Fruit fly (Drosophila melanogaster) whole organism, embryonic: ENCODE data around the gene Rpt5.
A peak's percentile ranks its signal among the peaks of the same experiment; 100 is the strongest.

Source experiments
- Atf6 ChIP-seq: fragments of 200-800 bp; sonication (Bioruptor generic); IDR thresholded peaks from 2 replicates; pipeline ENCODE4 v1.3.6; 2022; ENCODE audit warnings: missing biosample characterization, missing genetic modification characterization
- BEAF-32 ChIP-seq: fragments of 200-800 bp; sonication (Bioruptor generic); optimal IDR thresholded peaks from 3 replicates; lab custom pipeline; 2017; ENCODE audit warnings: missing biosample characterization, missing genetic modification characterization, mild to moderate bottlenecking, moderate library complexity, missing genetic modification reagents
- Blimp-1 ChIP-seq: fragments of 200-800 bp; sonication (Bioruptor generic); optimal IDR thresholded peaks from 3 replicates; lab custom pipeline; 2018; ENCODE audit warnings: missing biosample characterization, missing genetic modification characterization, mild to moderate bottlenecking, moderate library complexity, missing genetic modification reagents
- CG10462 ChIP-seq: fragments of 200-800 bp; sonication (Bioruptor generic); optimal IDR thresholded peaks from 2 replicates; lab custom pipeline; 2016; ENCODE audit warnings: missing biosample characterization, missing genetic modification characterization
- CG13296 ChIP-seq: fragments of 200-800 bp; sonication (Bioruptor generic); optimal IDR thresholded peaks from 3 replicates; lab custom pipeline; 2018; ENCODE audit warnings: missing biosample characterization, mild to moderate bottlenecking, missing genetic modification characterization
- CG14710 ChIP-seq: fragments of 200-800 bp; sonication (Bioruptor generic); optimal IDR thresholded peaks from 3 replicates; lab custom pipeline; 2019; ENCODE audit warnings: missing biosample characterization, mild to moderate bottlenecking, missing genetic modification characterization, moderate library complexity
- CG15696 ChIP-seq: fragments of 200-800 bp; sonication (Bioruptor generic); optimal IDR thresholded peaks from 2 replicates; lab custom pipeline; 2019; ENCODE audit warnings: missing biosample characterization, mild to moderate bottlenecking, missing genetic modification characterization, moderate library complexity
- CG17328 ChIP-seq: fragments of 200-800 bp; sonication (Bioruptor generic); IDR thresholded peaks from 2 replicates; pipeline ENCODE4 v1.3.6; 2022; ENCODE audit warnings: missing biosample characterization, missing genetic modification characterization
- CG2678 ChIP-seq: fragments of 200-800 bp; sonication (Bioruptor generic); optimal IDR thresholded peaks from 3 replicates; lab custom pipeline; 2019; ENCODE audit warnings: missing biosample characterization, mild to moderate bottlenecking, missing genetic modification characterization, moderate library complexity
- CG2712 ChIP-seq: fragments of 200-800 bp; optimal IDR thresholded peaks from 3 replicates; lab custom pipeline; 2019; ENCODE audit warnings: missing biosample characterization, mild to moderate bottlenecking, missing genetic modification characterization, moderate library complexity
- CG30403 ChIP-seq: fragments of 200-800 bp; sonication (Bioruptor generic); optimal IDR thresholded peaks from 3 replicates; lab custom pipeline; 2016; ENCODE audit warnings: missing biosample characterization, missing genetic modification characterization
- CG31365 ChIP-seq: fragments of 200-800 bp; sonication (Bioruptor generic); optimal IDR thresholded peaks from 2 replicates; lab custom pipeline; 2018; ENCODE audit warnings: missing biosample characterization, mild to moderate bottlenecking, missing genetic modification characterization
- CG34376 ChIP-seq: fragments of 200-800 bp; sonication (Bioruptor generic); optimal IDR thresholded peaks from 2 replicates; lab custom pipeline; 2018; ENCODE audit warnings: missing biosample characterization, mild to moderate bottlenecking, missing genetic modification characterization
- CG5180 ChIP-seq: fragments of 200-800 bp; sonication (Bioruptor generic); optimal IDR thresholded peaks from 3 replicates; lab custom pipeline; 2017; ENCODE audit warnings: missing biosample characterization, missing genetic modification characterization, mild to moderate bottlenecking, moderate library complexity, missing genetic modification reagents
- CG7372 ChIP-seq: fragments of 200-800 bp; sonication (Bioruptor generic); IDR thresholded peaks from 2 replicates; pipeline ENCODE4 v1.3.6; 2022; ENCODE audit warnings: missing biosample characterization, missing genetic modification characterization
- CG9876 ChIP-seq: fragments of 200-800 bp; sonication (Bioruptor generic); optimal IDR thresholded peaks from 2 replicates; lab custom pipeline; 2016; ENCODE audit warnings: missing biosample characterization, missing genetic modification characterization
- D19B ChIP-seq: fragments of 200-800 bp; sonication (Bioruptor generic); optimal IDR thresholded peaks from 2 replicates; lab custom pipeline; 2017; ENCODE audit warnings: missing biosample characterization, mild to moderate bottlenecking, missing genetic modification characterization
- Dad ChIP-seq: fragments of 200-800 bp; sonication (Bioruptor generic); optimal IDR thresholded peaks from 3 replicates; lab custom pipeline; 2016; ENCODE audit warnings: missing biosample characterization, missing genetic modification characterization
- E2f1 ChIP-seq: fragments of 200-800 bp; sonication (Bioruptor generic); IDR thresholded peaks from 2 replicates; pipeline ENCODE4 v1.3.6; 2022; ENCODE audit warnings: missing biosample characterization, missing genetic modification characterization
- Hmr ChIP-seq: fragments of 200-800 bp; sonication (Bioruptor generic); optimal IDR thresholded peaks from 3 replicates; lab custom pipeline; 2017; ENCODE audit warnings: mild to moderate bottlenecking, missing biosample characterization, missing genetic modification reagents, missing genetic modification characterization
- Hr78 ChIP-seq, 2 experiments: fragments of 200-800 bp in 1 of 2; fragments of >200 bp in 1 of 2; sonication (Bioruptor generic) in 1 of 2; optimal IDR thresholded peaks; 2 replicates each; lab custom pipeline; 2017 to 2019; ENCODE audit warnings: missing biosample characterization in 2 of 2, missing genetic modification characterization in 2 of 2, mild to moderate bottlenecking in 1 of 2, moderate library complexity in 1 of 2
- MTF-1 ChIP-seq: fragments of 200-800 bp; sonication (Bioruptor generic); optimal IDR thresholded peaks from 2 replicates; lab custom pipeline; 2018; ENCODE audit warnings: missing biosample characterization, mild to moderate bottlenecking, missing genetic modification characterization, borderline replicate concordance
- Med ChIP-seq: fragments of 200-800 bp; sonication (Bioruptor generic); peaks from one replicate; lab custom pipeline; 2016; ENCODE audit warnings: missing biosample characterization, missing genetic modification characterization, mild to moderate bottlenecking, inconsistent platforms, moderate library complexity
- Pdp1 ChIP-seq, 2 experiments: fragments of 200-800 bp; sonication (Bioruptor generic); optimal IDR thresholded peaks; 3 replicates each; lab custom pipeline; 2016; ENCODE audit warnings: missing biosample characterization in 2 of 2, missing genetic modification characterization in 2 of 2, mild to moderate bottlenecking in 1 of 2, moderate library complexity in 1 of 2
- Trl ChIP-seq, 3 experiments: fragments of >200 bp in 2 of 3; fragments of 200-800 bp in 1 of 3; sonication (Bioruptor generic) in 1 of 3; optimal IDR thresholded peaks; 2 replicates in 1 of 3; 3 replicates in 2 of 3; lab custom pipeline; 2016 to 2017; ENCODE audit warnings: missing biosample characterization in 1 of 3, missing genetic modification characterization in 1 of 3
- Xrp1 ChIP-seq: fragments of 200-800 bp; sonication (Bioruptor generic); IDR thresholded peaks from 2 replicates; pipeline ENCODE4 v1.3.6; 2022; ENCODE audit warnings: missing biosample characterization, missing genetic modification characterization
- ara ChIP-seq: fragments of 200-800 bp; sonication (Bioruptor generic); IDR thresholded peaks from 2 replicates; pipeline ENCODE4 v1.3.6; 2022; ENCODE audit warnings: missing biosample characterization, missing genetic modification characterization
- ash1 ChIP-seq: fragments of 200-800 bp; sonication (Bioruptor generic); optimal IDR thresholded peaks from 2 replicates; lab custom pipeline; 2018; ENCODE audit warnings: missing biosample characterization, mild to moderate bottlenecking, missing genetic modification characterization
- bab2 ChIP-seq: fragments of 200-800 bp; sonication (Bioruptor generic); optimal IDR thresholded peaks from 2 replicates; lab custom pipeline; 2016; ENCODE audit warnings: missing biosample characterization, missing genetic modification characterization
- cas ChIP-seq: fragments of 200-800 bp; sonication (Bioruptor generic); IDR thresholded peaks from 2 replicates; pipeline ENCODE4 v1.3.6; 2022; ENCODE audit warnings: missing biosample characterization, missing genetic modification characterization
- gfzf ChIP-seq: fragments of 200-800 bp; sonication (Bioruptor generic); optimal IDR thresholded peaks from 2 replicates; lab custom pipeline; 2016; ENCODE audit warnings: missing biosample characterization, mild to moderate bottlenecking, missing genetic modification characterization, moderate library complexity
- ham ChIP-seq: fragments of 200-800 bp; sonication (Bioruptor generic); IDR thresholded peaks from 2 replicates; pipeline ENCODE4 v1.3.6; 2022; ENCODE audit warnings: missing biosample characterization, missing genetic modification characterization
- ken ChIP-seq: fragments of 200-800 bp; sonication (Bioruptor generic); IDR thresholded peaks from 3 replicates; pipeline ENCODE4 v1.3.6; 2022; ENCODE audit warnings: missing biosample characterization, missing genetic modification characterization
- kni ChIP-seq: fragments of 200-800 bp; sonication (Bioruptor generic); optimal IDR thresholded peaks from 3 replicates; lab custom pipeline; 2017; ENCODE audit warnings: mild to moderate bottlenecking, missing biosample characterization, missing genetic modification reagents, missing genetic modification characterization
- lbe ChIP-seq: fragments of 200-800 bp; sonication (Bioruptor generic); optimal IDR thresholded peaks from 2 replicates; lab custom pipeline; 2016; ENCODE audit warnings: missing biosample characterization, mild to moderate bottlenecking, missing genetic modification characterization
- lola ChIP-seq, 3 experiments: fragments of >200 bp in 2 of 3; fragments of 200-800 bp in 1 of 3; sonication (Bioruptor generic) in 1 of 3; optimal IDR thresholded peaks; 2 replicates each; lab custom pipeline; 2017 to 2019; ENCODE audit warnings: missing biosample characterization in 3 of 3, missing genetic modification characterization in 3 of 3, mild to moderate bottlenecking in 1 of 3, moderate library complexity in 1 of 3
- otp ChIP-seq: fragments of 200-800 bp; sonication (Bioruptor generic); IDR thresholded peaks from 3 replicates; pipeline ENCODE4, ENCODE4 v1.3.6; 2022; ENCODE audit warnings: missing biosample characterization, missing genetic modification characterization
- row ChIP-seq: fragments of 200-800 bp; sonication (Bioruptor generic); IDR thresholded peaks from 3 replicates; pipeline ENCODE4 v1.3.6; 2022; ENCODE audit warnings: missing biosample characterization, missing genetic modification characterization
- slbo ChIP-seq: fragments of 200-800 bp; sonication (Bioruptor generic); IDR thresholded peaks from 2 replicates; pipeline ENCODE4 v1.3.6; 2022; ENCODE audit warnings: missing biosample characterization, missing genetic modification characterization
- tna ChIP-seq: fragments of 200-800 bp; sonication (Bioruptor generic); IDR thresholded peaks from 2 replicates; pipeline ENCODE4 v1.3.6; 2022; ENCODE audit warnings: missing biosample characterization, missing genetic modification characterization; ENCODE audit not compliant: partially characterized antibody
- vfl ChIP-seq: fragments of 200-800 bp; sonication (Bioruptor generic); optimal IDR thresholded peaks from 2 replicates; lab custom pipeline; 2016; ENCODE audit warnings: missing biosample characterization, missing genetic modification characterization
- vvl ChIP-seq: fragments of 200-800 bp; sonication (Bioruptor generic); IDR thresholded peaks from 2 replicates; pipeline ENCODE4 v1.3.6; 2022; ENCODE audit warnings: missing biosample characterization, missing genetic modification characterization
- zf30C ChIP-seq: fragments of 200-800 bp; sonication (Bioruptor generic); optimal IDR thresholded peaks from 3 replicates; lab custom pipeline; 2018; ENCODE audit warnings: missing biosample characterization, mild to moderate bottlenecking, missing genetic modification characterization

The Rpt5 gene

dm6 chr3R:23788406-23789021 lies 35.8 kb downstream of the Rpt5 start (continued):
- TF ChIP-seq Atf6 (GFP tag; lab: Robert Waterston, UW) (peak; percentile 61), lbe (GFP tag; lab: Kevin White, UChicago) (no peak), Med (GFP tag; lab: Kevin White, UChicago) (peak; percentile 83), Hmr (GFP tag; lab: Kevin White, UChicago) (peak; percentile 16)

- TF ChIP-seq Pdp1 (GFP tag; optimal IDR thresholded peaks at IDR 0.05; lab: Kevin White, UChicago) (peak in 1 of 2 experiments; percentile 2), vfl (GFP tag; lab: Kevin White, UChicago) (no peak)
Observed at dm6 chr3R:23789584-23789983, 36.9 kb downstream of the Rpt5 start.

dm6 chr3R:23790483-23791175 lies 38.0 kb downstream of the Rpt5 start:
- TF ChIP-seq slbo (peak; percentile 46), CG15696 (tag; lab: Kevin White, UChicago) (peak; percentile 43), Blimp-1 (GFP tag; lab: Kevin White, UChicago) (peak; percentile 56), Med (GFP tag; lab: Kevin White, UChicago) (peak; percentile 83), CG14710 (tag; lab: Kevin White, UChicago) (no peak), CG13296 (no peak), kni (peak; percentile 82), CG30403 (GFP tag; lab: Kevin White, UChicago) (no peak), cas (GFP tag; lab: Robert Waterston, UW) (no peak), CG10462 (GFP tag; lab: Kevin White, UChicago) (no peak), CG5180 (GFP tag; lab: Kevin White, UChicago) (no peak), Dad (GFP tag; lab: Kevin White, UChicago) (no peak), row (peak; percentile 64), ara (GFP tag; lab: Robert Waterston, UW) (0 out of 2 replicates have a peak, but pooled peaks have one; percentile 17), gfzf (GFP tag; lab: Kevin White, UChicago) (no peak), D19B (GFP tag; lab: Kevin White, UChicago) (no peak), tna (GFP tag; lab: Robert Waterston, UW) (no peak), ham (GFP tag; lab: Robert Waterston, UW) (no peak), CG7372 (GFP tag; lab: Robert Waterston, UW) (0 out of 2 replicates have a peak, but pooled peaks have one; percentile 12), bab2 (peak; percentile 16), CG17328 (GFP tag; lab: Robert Waterston, UW) (no peak), zf30C (GFP tag; lab: Kevin White, UChicago) (no peak), E2f1 (GFP tag; lab: Robert Waterston, UW) (no peak), CG9876 (GFP tag; lab: Kevin White, UChicago) (no peak), ash1 (GFP tag; lab: Kevin White, UChicago) (no peak), Hr78 (GFP tag; optimal IDR thresholded peaks at IDR 0.05; lab: Kevin White, UChicago) (peak in 1 of 2 experiments; percentile 90), Trl (optimal IDR thresholded peaks at IDR 0.05; lab: Kevin White, UChicago) (no peak), Trl (GFP tag; optimal IDR thresholded peaks at IDR 0.05; lab: Kevin White, UChicago) (no peak), CG34376 (GFP tag; lab: Kevin White, UChicago) (no peak), CG2712 (tag; lab: Kevin White, UChicago) (no peak), otp (GFP tag; lab: Robert Waterston, UW) (no peak), CG2678 (no peak), lola (GFP tag; optimal IDR thresholded peaks at IDR 0.05; lab: Kevin White, UChicago) (no peak), MTF-1 (GFP tag; lab: Kevin White, UChicago) (no peak), BEAF-32 (no peak), Xrp1 (GFP tag; lab: Robert Waterston, UW) (0 out of 2 replicates have a peak, but pooled peaks have one; percentile 15), ken (no peak), CG31365 (tag; lab: Kevin White, UChicago) (no peak), vvl (0 out of 2 replicates have a peak, but pooled peaks have one; percentile 0)
